Worm (Caenorhabditis elegans) whole organism, L4 larva: ENCODE results near the gene F02H6.7.
A peak's percentile ranks its signal among the peaks of the same experiment; 100 is the strongest.

ENCODE experiments used
- D1046.2 ChIP-seq: fragments of 200-800 bp; sonication (Bioruptor generic); IDR thresholded peaks from 2 replicates; pipeline ENCODE4 v1.3.6; 2022; ENCODE audit warnings: missing genetic modification characterization, missing compliant biosample characterization
- F44E2.7 ChIP-seq: fragments of 200-800 bp; sonication (Bioruptor generic); IDR thresholded peaks from 2 replicates; pipeline ENCODE4 v2.1.2; 2022; ENCODE audit warnings: missing genetic modification characterization, missing compliant biosample characterization
- F49E8.2 ChIP-seq: sonication (generic microtip); optimal IDR thresholded peaks from 2 replicates; lab custom pipeline; 2016; ENCODE audit warnings: missing compliant biosample characterization, mild to moderate bottlenecking, missing genetic modification characterization, borderline replicate concordance
- R02D3.7 ChIP-seq: fragments of 150-350 bp; sonication (generic microtip); optimal IDR thresholded peaks from 3 replicates; lab custom pipeline; 2014; ENCODE audit warnings: missing biosample characterization, missing genetic modification characterization
- Y48G9A.11 ChIP-seq: fragments of 200-800 bp; sonication (Bioruptor generic); IDR thresholded peaks from 2 replicates; pipeline ENCODE4 v1.3.6; 2022; ENCODE audit warnings: missing genetic modification reagents, missing genetic modification characterization, missing compliant biosample characterization
- Y5F2A.4 ChIP-seq: fragments of 200-800 bp; sonication (Bioruptor generic); optimal IDR thresholded peaks from 2 replicates; lab custom pipeline; 2018; ENCODE audit warnings: mild to moderate bottlenecking, missing genetic modification characterization, missing compliant biosample characterization
- Y75B8A.6 ChIP-seq: fragments of 200-800 bp; sonication (Bioruptor generic); IDR thresholded peaks from 2 replicates; pipeline ENCODE4 v1.3.6; 2022; ENCODE audit warnings: missing genetic modification reagents, missing genetic modification characterization, missing compliant biosample characterization
- aha-1 ChIP-seq: fragments of 150-350 bp; peaks from one replicate; lab custom pipeline; 2014; ENCODE audit warnings: missing biosample characterization, missing genetic modification characterization
- arid-1 ChIP-seq: fragments of 200-800 bp; sonication (Bioruptor generic); conservative IDR thresholded peaks from 2 replicates; pipeline ENCODE4 v1.3.6; 2022; ENCODE audit warnings: missing genetic modification reagents, missing genetic modification characterization, missing compliant biosample characterization
- attf-4 ChIP-seq: sonication (generic microtip); optimal IDR thresholded peaks from 3 replicates; lab custom pipeline; 2017; ENCODE audit warnings: missing biosample characterization, missing genetic modification characterization
- ceh-20 ChIP-seq: fragments of 200-800 bp; sonication (Bioruptor generic); IDR thresholded peaks from 2 replicates; pipeline ENCODE4 v1.3.6; 2022; ENCODE audit warnings: missing genetic modification reagents, missing genetic modification characterization, missing compliant biosample characterization
- ceh-28 ChIP-seq: fragments of 150-350 bp; optimal IDR thresholded peaks from 2 replicates; lab custom pipeline; 2014; ENCODE audit warnings: missing biosample characterization, missing genetic modification reagents, missing genetic modification characterization
- ceh-82 ChIP-seq: sonication (generic microtip); optimal IDR thresholded peaks from 2 replicates; lab custom pipeline; 2017; ENCODE audit warnings: missing biosample characterization, missing genetic modification characterization
- daf-12 ChIP-seq: fragments of 150-350 bp; optimal IDR thresholded peaks from 2 replicates; lab custom pipeline; 2014; ENCODE audit warnings: missing biosample characterization, missing genetic modification reagents, missing genetic modification characterization
- duxl-1 ChIP-seq: sonication (generic microtip); optimal IDR thresholded peaks from 2 replicates; lab custom pipeline; 2016; ENCODE audit warnings: mild to moderate bottlenecking, missing genetic modification characterization, moderate library complexity, missing compliant biosample characterization; ENCODE audit not compliant: poor library complexity
- fkh-10 ChIP-seq: fragments of 150-350 bp; optimal IDR thresholded peaks from 2 replicates; lab custom pipeline; 2014; ENCODE audit warnings: missing biosample characterization, missing genetic modification reagents, missing genetic modification characterization
- lin-1 ChIP-seq: fragments of 200-800 bp; sonication (Bioruptor generic); IDR thresholded peaks from 2 replicates; pipeline ENCODE4 v1.3.6; 2022; ENCODE audit warnings: missing genetic modification reagents, missing genetic modification characterization, missing compliant biosample characterization
- lin-38 ChIP-seq: fragments of 200-800 bp; sonication (Bioruptor generic); IDR thresholded peaks from 2 replicates; pipeline ENCODE4 v1.3.6; 2022; ENCODE audit warnings: missing genetic modification reagents, missing genetic modification characterization, missing compliant biosample characterization
- madf-5 ChIP-seq, 2 experiments: fragments of 200-800 bp; sonication (Bioruptor generic); IDR thresholded peaks; 2 replicates each; pipeline ENCODE4 v1.3.6; 2022; ENCODE audit warnings: missing compliant biosample characterization in 2 of 2, missing genetic modification characterization in 2 of 2
- mxl-2 ChIP-seq: fragments of 200-800 bp; sonication (Bioruptor generic); conservative IDR thresholded peaks from 2 replicates; pipeline ENCODE4 v1.3.6; 2022; ENCODE audit warnings: missing genetic modification reagents, missing genetic modification characterization, missing compliant biosample characterization
- nhr-102 ChIP-seq: sonication (generic microtip); optimal IDR thresholded peaks from 2 replicates; lab custom pipeline; 2016; ENCODE audit warnings: mild to moderate bottlenecking, missing genetic modification characterization, moderate library complexity, missing compliant biosample characterization
- nhr-111 ChIP-seq: fragments of 200-800 bp; sonication (Bioruptor generic); optimal IDR thresholded peaks from 2 replicates; lab custom pipeline; 2018; ENCODE audit warnings: mild to moderate bottlenecking, missing genetic modification characterization, missing compliant biosample characterization
- nhr-42 ChIP-seq: fragments of 200-800 bp; sonication (Bioruptor generic); IDR thresholded peaks from 2 replicates; pipeline ENCODE4 v1.3.6; 2022; ENCODE audit warnings: missing genetic modification characterization, missing compliant biosample characterization
- pqm-1 ChIP-seq: sonication (generic microtip); optimal IDR thresholded peaks from 2 replicates; lab custom pipeline; 2017; ENCODE audit warnings: missing biosample characterization, missing genetic modification characterization
- rbr-2 ChIP-seq: sonication (generic microtip); optimal IDR thresholded peaks from 2 replicates; lab custom pipeline; 2016; ENCODE audit warnings: missing genotype, missing genetic modification characterization, missing compliant biosample characterization
- saeg-2 ChIP-seq: fragments of 200-800 bp; sonication (Bioruptor generic); IDR thresholded peaks from 2 replicates; pipeline ENCODE4 v1.3.6; 2022; ENCODE audit warnings: missing genetic modification reagents, missing genetic modification characterization, missing compliant biosample characterization
- set-16 ChIP-seq: fragments of 200-800 bp; sonication (Bioruptor generic); IDR thresholded peaks from 2 replicates; pipeline ENCODE4 v1.3.6; 2022; ENCODE audit warnings: missing genetic modification reagents, missing genetic modification characterization, missing compliant biosample characterization
- skn-1 ChIP-seq: fragments of 150-350 bp; optimal IDR thresholded peaks from 2 replicates; lab custom pipeline; 2014; ENCODE audit warnings: missing biosample characterization, missing genetic modification characterization
- snpc-1.2 ChIP-seq: fragments of 200-800 bp; sonication (Bioruptor generic); IDR thresholded peaks from 2 replicates; pipeline ENCODE4 v1.3.6; 2022; ENCODE audit warnings: missing genetic modification reagents, missing genetic modification characterization, missing compliant biosample characterization
- tag-97 ChIP-seq: fragments of 200-800 bp; sonication (Bioruptor generic); IDR thresholded peaks from 2 replicates; pipeline ENCODE4 v1.3.6; 2022; ENCODE audit warnings: missing genetic modification characterization, missing compliant biosample characterization
- unc-130 ChIP-seq: sonication (generic microtip); optimal IDR thresholded peaks from 2 replicates; lab custom pipeline; 2016; ENCODE audit warnings: missing genetic modification reagents, missing genetic modification characterization, missing compliant biosample characterization
- unc-62 ChIP-seq, 3 experiments: fragments of 150-350 bp in 1 of 3; sonication (generic microtip); optimal IDR thresholded peaks in 2 of 3; peaks in 1 of 3; 1 replicate in 1 of 3; 2 replicates in 2 of 3; lab custom pipeline; 2014 to 2017; ENCODE audit warnings: missing biosample characterization in 3 of 3, missing genetic modification characterization in 3 of 3, missing genetic modification reagents in 3 of 3, missing genotype in 1 of 3
- zag-1 ChIP-seq: fragments of 150-350 bp; optimal IDR thresholded peaks from 2 replicates; lab custom pipeline; 2014; ENCODE audit warnings: missing biosample characterization, missing genetic modification characterization
- zfp-2 ChIP-seq: sonication (generic microtip); optimal IDR thresholded peaks from 2 replicates; lab custom pipeline; 2016; ENCODE audit warnings: mild to moderate bottlenecking, missing genetic modification characterization, missing compliant biosample characterization
- zip-2 ChIP-seq: fragments of 150-350 bp; optimal IDR thresholded peaks from 2 replicates; lab custom pipeline; 2014; ENCODE audit warnings: missing biosample characterization, missing genetic modification characterization
- ztf-7 ChIP-seq: fragments of 150-350 bp; optimal IDR thresholded peaks from 2 replicates; lab custom pipeline; 2014; ENCODE audit warnings: missing biosample characterization, missing genetic modification characterization

F02H6.7 gene

ce11 chrIV:14259197-14259596 is 31.2 kb upstream of the F02H6.7 start:
- TF ChIP-seq zfp-2 (tag; lab: Kevin White, UChicago) (no peak), unc-62 (GFP tag; optimal IDR thresholded peaks at IDR 0.05 in 1 of 2; lab: Kevin White, UChicago) (peak in 1 of 2 experiments; percentile 91), unc-62 (tag; optimal IDR thresholded peaks at IDR 0.05; lab: Kevin White, UChicago) (no peak)

ce11 chrIV:14257528-14257927 is 29.6 kb upstream of the F02H6.7 start:
- TF ChIP-seq duxl-1 (tag; lab: Kevin White, UChicago) (no peak), pqm-1 (tag; lab: Kevin White, UChicago) (no peak), nhr-42 (GFP tag; lab: Robert Waterston, UW) (no peak), rbr-2 (no peak), nhr-111 (GFP tag; lab: Kevin White, UChicago) (no peak), zip-2 (tag; lab: Kevin White, UChicago) (no peak), lin-1 (GFP tag; lab: Robert Waterston, UW) (no peak), R02D3.7 (no peak)

- no peak for TF ChIP-seq saeg-2 (GFP tag; lab: Robert Waterston, UW)
- TF ChIP-seq lin-38, result no peak
- TF ChIP-seq attf-4 (tag; lab: Kevin White, UChicago), result no peak
- TF ChIP-seq D1046.2 (GFP tag; lab: Robert Waterston, UW), result no peak
- no peak for TF ChIP-seq zfp-2 (tag; lab: Kevin White, UChicago)
- TF ChIP-seq aha-1, result peak; percentile 60
- TF ChIP-seq ceh-28 (tag; lab: Kevin White, UChicago), result no peak
- no peak for TF ChIP-seq ceh-82 (tag; lab: Kevin White, UChicago)
- TF ChIP-seq zag-1 (tag; lab: Kevin White, UChicago), result no peak
- no peak for TF ChIP-seq arid-1 (GFP tag; lab: Robert Waterston, UW)
- peak; percentile 55 for TF ChIP-seq set-16
- TF ChIP-seq nhr-102 (tag; lab: Kevin White, UChicago), result no peak
- TF ChIP-seq tag-97 (GFP tag; lab: Robert Waterston, UW), result no peak
- 0 out of 2 replicates have a peak, but pooled peaks have one; percentile 20 for TF ChIP-seq snpc-1.2 (GFP tag; lab: Robert Waterston, UW)
- no peak for TF ChIP-seq F44E2.7 (GFP tag; lab: Robert Waterston, UW)
- TF ChIP-seq fkh-10, result no peak
- no peak for TF ChIP-seq Y48G9A.11 (GFP tag; lab: Robert Waterston, UW)
- no peak for TF ChIP-seq skn-1 (tag; lab: Kevin White, UChicago)
- no peak for TF ChIP-seq madf-5 (GFP tag; IDR thresholded peaks at IDR 0.05; lab: Robert Waterston, UW)
Measured at ce11 chrIV:14255605-14256004, 27.6 kb upstream of the F02H6.7 start.

ce11 chrIV:14250113-14250512 is 22.1 kb upstream of the F02H6.7 start, which contains the start of gene srab-24:
srab-24 (minus strand) TSS chrIV:14250213.
- no peak for TF ChIP-seq duxl-1 (tag; lab: Kevin White, UChicago)
- no peak for TF ChIP-seq mxl-2 (GFP tag; lab: Robert Waterston, UW)
- TF ChIP-seq skn-1 (tag; lab: Kevin White, UChicago), result no peak
- no peak for TF ChIP-seq ceh-28 (tag; lab: Kevin White, UChicago)
- TF ChIP-seq F49E8.2 (tag; lab: Kevin White, UChicago), result no peak
- no peak for TF ChIP-seq zip-2 (tag; lab: Kevin White, UChicago)
- no peak for TF ChIP-seq Y5F2A.4 (GFP tag; lab: Kevin White, UChicago)
- TF ChIP-seq ztf-7 (tag; lab: Kevin White, UChicago), result no peak

- TF ChIP-seq ceh-20 (GFP tag; lab: Robert Waterston, UW) (no peak), unc-130 (no peak), Y5F2A.4 (GFP tag; lab: Kevin White, UChicago) (no peak), daf-12 (tag; lab: Kevin White, UChicago) (no peak), Y75B8A.6 (GFP tag; lab: Robert Waterston, UW) (no peak)
Measured at ce11 chrIV:14249447-14249846, 21.5 kb upstream of the F02H6.7 start.
